Worm (Caenorhabditis elegans): ENCODE measurements around the gene F46B3.1.

DNA sequence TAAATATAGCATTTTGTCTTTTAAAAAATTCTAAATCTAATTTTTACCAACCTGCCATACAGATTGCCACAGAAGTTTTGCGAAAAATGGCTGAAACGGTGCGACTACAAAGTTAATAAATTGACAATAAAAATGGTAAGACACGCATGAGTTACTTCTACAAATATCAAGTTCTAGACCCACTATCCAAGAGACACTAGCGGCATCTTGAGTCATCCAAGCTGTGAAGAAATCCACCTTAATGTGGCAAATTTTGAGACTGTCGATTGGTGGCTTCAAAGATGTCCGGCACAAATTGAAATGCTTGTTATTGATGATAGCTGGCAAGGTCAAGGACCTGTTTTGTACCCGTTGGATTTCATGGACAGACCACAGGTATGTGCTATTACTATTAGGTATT lies 37.4 kb upstream of the F46B3.1 start, which contains the start of gene F46B3.16:
- TF ChIP-seq ztf-29 (GFP tag; IDR thresholded peaks at IDR 0.05) (no peak), ztf-23 (GFP tag; IDR thresholded peaks at IDR 0.05) (no peak), ref-1 (GFP tag; conservative IDR thresholded peaks at IDR 0.05) (no peak), tab-1 (GFP tag; IDR thresholded peaks at IDR 0.05) (no peak), flt-1 (GFP tag; IDR thresholded peaks at IDR 0.05) (no peak), cog-1 (tag; optimal IDR thresholded peaks at IDR 0.05) (no peak)
